Worm (Caenorhabditis elegans): ENCODE measurements around the gene ZK418.13.

DNA sequence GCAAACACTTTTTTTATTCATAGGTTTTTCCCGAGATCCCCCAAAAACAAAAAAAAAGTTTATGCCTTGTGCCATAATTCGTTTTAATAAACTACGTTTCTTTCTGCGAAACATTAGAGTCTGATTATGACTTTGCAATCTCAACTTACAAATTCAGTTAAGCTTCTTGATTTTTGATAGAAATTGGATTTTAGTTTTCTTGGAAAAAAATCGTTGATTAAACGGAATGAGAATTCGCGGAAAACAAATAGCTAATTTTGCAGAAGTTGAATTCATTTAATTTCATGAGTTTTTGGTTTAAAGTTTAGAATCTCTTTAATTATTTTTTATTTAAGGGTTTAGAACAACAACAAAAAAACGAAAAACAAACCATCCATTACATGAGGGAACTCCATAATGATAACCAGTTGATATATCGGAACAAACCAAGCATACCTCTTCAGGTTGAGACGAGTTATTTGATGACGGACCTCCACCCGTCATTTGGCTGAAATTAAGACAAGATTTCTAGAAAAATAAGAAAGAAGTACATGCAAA lies 38.7 kb upstream of the ZK418.13 start, which contains the start of gene nhr-10:
- TF ChIP-seq F49E8.2 (tag; optimal IDR thresholded peaks at IDR 0.05; ENCODE audit: insufficient read depth) (no peak), ztf-6 (GFP tag; IDR thresholded peaks at IDR 0.05) (no peak), pha-4 (tag; optimal IDR thresholded peaks at IDR 0.05) (no peak), F23B12.7 (tag; optimal IDR thresholded peaks at IDR 0.05; ENCODE audit: insufficient read depth) (no peak), ceh-79 (tag; optimal IDR thresholded peaks at IDR 0.05) (no peak), nhr-90 (tag; optimal IDR thresholded peaks at IDR 0.05) (no peak)

Data from whole organism, young adult.